Worm (Caenorhabditis elegans): Measurements from ENCODE around the gene H23N18.6.

DNA sequence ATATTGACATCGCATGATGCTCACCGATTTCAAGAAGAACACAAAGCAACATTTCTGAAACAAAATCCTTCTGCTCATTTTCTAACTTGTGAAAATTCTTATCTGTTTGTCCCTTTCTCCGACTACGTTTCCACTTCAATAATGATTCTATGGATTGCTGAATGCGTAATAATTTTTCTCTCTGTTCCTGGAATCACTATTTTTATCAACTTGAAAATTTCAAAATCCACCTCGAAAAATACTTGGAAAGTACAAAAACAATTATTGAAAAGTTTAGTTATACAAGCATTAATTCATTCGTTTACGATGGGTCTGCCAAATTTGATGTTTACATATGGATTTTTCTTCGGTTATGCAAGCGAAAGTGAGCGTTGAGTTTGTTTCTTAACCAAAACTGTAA is 7.1 kb upstream of the H23N18.6 start, which contains the start of gene srh-22:
- TF ChIP-seq ztf-29 (GFP tag; IDR thresholded peaks at IDR 0.05) (no peak), ref-1 (GFP tag; conservative IDR thresholded peaks at IDR 0.05) (no peak), flt-1 (GFP tag; IDR thresholded peaks at IDR 0.05) (no peak), cog-1 (tag; optimal IDR thresholded peaks at IDR 0.05) (no peak)
